Worm (Caenorhabditis elegans) whole organism, L1 larva: ENCODE results near the gene Y110A2AL.3.
A peak's percentile ranks its signal among the peaks of the same experiment; 100 is the strongest.

Experiments used
- C04F5.9 ChIP-seq: sonication (generic microtip); optimal IDR thresholded peaks from 2 replicates; lab custom pipeline; 2016; ENCODE audit warnings: missing genetic modification characterization, missing compliant biosample characterization
- C34B4.2 ChIP-seq: sonication (generic microtip); optimal IDR thresholded peaks from 2 replicates; lab custom pipeline; 2017; ENCODE audit warnings: mild to moderate bottlenecking, missing genetic modification characterization, missing compliant biosample characterization
- F16B12.6 ChIP-seq: fragments of 150-350 bp; optimal IDR thresholded peaks from 2 replicates; lab custom pipeline; 2014; ENCODE audit warnings: missing biosample characterization, missing genetic modification characterization
- Y116A8C.19 ChIP-seq: sonication (generic microtip); optimal IDR thresholded peaks from 2 replicates; lab custom pipeline; 2016; ENCODE audit warnings: missing compliant biosample characterization, missing genetic modification characterization, borderline replicate concordance
- aha-1 ChIP-seq: fragments of 150-350 bp; optimal IDR thresholded peaks from 2 replicates; lab custom pipeline; 2014; ENCODE audit warnings: missing biosample characterization, missing genetic modification characterization
- alr-1 ChIP-seq: fragments of 200-800 bp; sonication (Bioruptor generic); optimal IDR thresholded peaks from 2 replicates; lab custom pipeline; 2018; ENCODE audit warnings: borderline replicate concordance, mild to moderate bottlenecking, missing genetic modification characterization, missing compliant biosample characterization
- aly-2 ChIP-seq: fragments of 150-350 bp; optimal IDR thresholded peaks from 2 replicates; lab custom pipeline; 2014; ENCODE audit warnings: missing biosample characterization, missing genetic modification characterization
- ama-1 ChIP-seq: fragments of 150-350 bp; optimal IDR thresholded peaks from 2 replicates; lab custom pipeline; 2014
- blmp-1 ChIP-seq: fragments of 150-350 bp; optimal IDR thresholded peaks from 2 replicates; lab custom pipeline; 2014; ENCODE audit warnings: missing biosample characterization, missing genetic modification characterization
- ceh-88 ChIP-seq: fragments of 200-800 bp; sonication (Bioruptor generic); IDR thresholded peaks from 2 replicates; pipeline ENCODE4 v1.3.6; 2022; ENCODE audit warnings: missing genetic modification characterization, missing compliant biosample characterization
- ceh-90 ChIP-seq: sonication (generic microtip); optimal IDR thresholded peaks from 2 replicates; lab custom pipeline; 2016; ENCODE audit warnings: missing genetic modification characterization, missing compliant biosample characterization
- egl-13 ChIP-seq: sonication (generic microtip); optimal IDR thresholded peaks from 2 replicates; lab custom pipeline; 2016; ENCODE audit warnings: missing genotype, missing genetic modification reagents, missing genetic modification characterization, missing compliant biosample characterization
- egl-27 ChIP-seq, 2 experiments: fragments of 150-350 bp in 1 of 2; sonication (generic microtip); optimal IDR thresholded peaks; 3 replicates each; lab custom pipeline; 2017 to 2018; ENCODE audit warnings: missing biosample characterization in 2 of 2, missing genetic modification characterization in 2 of 2, missing genetic modification reagents in 2 of 2
- elt-3 ChIP-seq, 6 experiments: fragments of 150-350 bp in 1 of 6; sonication (generic microtip); optimal IDR thresholded peaks; 2 replicates each; lab custom pipeline; 2017 to 2018; ENCODE audit warnings: missing biosample characterization in 6 of 6, missing genetic modification characterization in 6 of 6, inconsistent platforms in 1 of 6
- fkh-10 ChIP-seq: sonication (generic microtip); optimal IDR thresholded peaks from 2 replicates; lab custom pipeline; 2017; ENCODE audit warnings: missing biosample characterization, missing genetic modification reagents, missing genetic modification characterization
- fkh-4 ChIP-seq: sonication (generic microtip); optimal IDR thresholded peaks from 2 replicates; lab custom pipeline; 2016; ENCODE audit warnings: missing compliant biosample characterization, missing genetic modification characterization, borderline replicate concordance
- fkh-8 ChIP-seq: sonication (generic microtip); optimal IDR thresholded peaks from 2 replicates; lab custom pipeline; 2016; ENCODE audit warnings: mild to moderate bottlenecking, missing genetic modification characterization, missing compliant biosample characterization
- fos-1 ChIP-seq: fragments of 150-350 bp; optimal IDR thresholded peaks from 2 replicates; lab custom pipeline; 2014; ENCODE audit warnings: missing biosample characterization, missing genetic modification characterization
- grh-1 ChIP-seq: fragments of 200-800 bp; sonication (Bioruptor generic); IDR thresholded peaks from 2 replicates; pipeline ENCODE4 v1.3.6; 2022; ENCODE audit warnings: missing genetic modification reagents, missing genetic modification characterization, missing compliant biosample characterization
- hlh-17 ChIP-seq: fragments of 200-800 bp; sonication (Bioruptor generic); optimal IDR thresholded peaks from 2 replicates; lab custom pipeline; 2018; ENCODE audit warnings: missing genetic modification characterization, mild to moderate bottlenecking, missing compliant biosample characterization, moderate library complexity, borderline replicate concordance
- hlh-4 ChIP-seq: sonication (generic microtip); optimal IDR thresholded peaks from 2 replicates; lab custom pipeline; 2016; ENCODE audit warnings: mild to moderate bottlenecking, missing genetic modification characterization, missing compliant biosample characterization
- hpl-2 ChIP-seq: fragments of 150-350 bp; optimal IDR thresholded peaks from 2 replicates; lab custom pipeline; 2014; ENCODE audit warnings: missing biosample characterization, missing genetic modification reagents, missing genetic modification characterization
- irx-1 ChIP-seq: sonication (generic microtip); optimal IDR thresholded peaks from 2 replicates; lab custom pipeline; 2016; ENCODE audit warnings: missing genetic modification characterization, missing compliant biosample characterization
- isw-1 ChIP-seq: fragments of 200-800 bp; sonication (Bioruptor generic); IDR thresholded peaks from 2 replicates; pipeline ENCODE4 v1.3.6; 2022; ENCODE audit warnings: missing genetic modification characterization, missing compliant biosample characterization
- jun-1 ChIP-seq: fragments of 150-350 bp; optimal IDR thresholded peaks from 2 replicates; lab custom pipeline; 2014; ENCODE audit warnings: missing biosample characterization, missing genetic modification reagents, missing genetic modification characterization
- lin-13 ChIP-seq: fragments of 150-350 bp; optimal IDR thresholded peaks from 2 replicates; lab custom pipeline; 2014; ENCODE audit warnings: missing biosample characterization, missing genetic modification reagents, missing genetic modification characterization
- lin-35 ChIP-seq, 2 experiments: fragments of 150-350 bp; optimal IDR thresholded peaks; 2 replicates each; lab custom pipeline; 2014; ENCODE audit warnings: missing biosample characterization in 2 of 2, missing genetic modification characterization in 2 of 2, missing genetic modification reagents in 2 of 2
- lir-3 ChIP-seq: sonication (generic microtip); optimal IDR thresholded peaks from 2 replicates; lab custom pipeline; 2016; ENCODE audit warnings: mild to moderate bottlenecking, missing genetic modification characterization, moderate library complexity, missing compliant biosample characterization; ENCODE audit not compliant: poor library complexity
- mdl-1 ChIP-seq, 2 experiments: fragments of 150-350 bp; optimal IDR thresholded peaks; 2 replicates each; lab custom pipeline; 2014 to 2017; ENCODE audit warnings: missing biosample characterization in 2 of 2, missing genetic modification characterization in 2 of 2, inconsistent platforms in 1 of 2
- mep-1 ChIP-seq: fragments of 150-350 bp; optimal IDR thresholded peaks from 2 replicates; lab custom pipeline; 2014; ENCODE audit warnings: missing biosample characterization, missing genetic modification characterization
- nhr-11 ChIP-seq: fragments of 150-350 bp; optimal IDR thresholded peaks from 2 replicates; lab custom pipeline; 2014; ENCODE audit warnings: missing biosample characterization, missing genetic modification characterization
- nhr-12 ChIP-seq: sonication (generic microtip); optimal IDR thresholded peaks from 2 replicates; lab custom pipeline; 2017; ENCODE audit warnings: missing biosample characterization, missing genetic modification characterization
- nhr-19 ChIP-seq: fragments of 200-800 bp; sonication (Bioruptor generic); conservative IDR thresholded peaks from 2 replicates; pipeline ENCODE4 v1.3.6; 2022; ENCODE audit warnings: missing genetic modification characterization, missing compliant biosample characterization
- nhr-237 ChIP-seq: fragments of 150-350 bp; optimal IDR thresholded peaks from 2 replicates; lab custom pipeline; 2014; ENCODE audit warnings: missing biosample characterization, missing genetic modification characterization
- nhr-47 ChIP-seq: sonication (generic microtip); optimal IDR thresholded peaks from 2 replicates; lab custom pipeline; 2016; ENCODE audit warnings: mild to moderate bottlenecking, missing genetic modification characterization, moderate library complexity, missing compliant biosample characterization
- nhr-76 ChIP-seq: sonication (generic microtip); optimal IDR thresholded peaks from 2 replicates; lab custom pipeline; 2017; ENCODE audit warnings: missing biosample characterization, missing genetic modification characterization
- nhr-84 ChIP-seq: sonication (generic microtip); optimal IDR thresholded peaks from 2 replicates; lab custom pipeline; 2017; ENCODE audit warnings: missing biosample characterization, missing genetic modification characterization
- nhr-85 ChIP-seq: sonication (generic microtip); peaks from one replicate; lab custom pipeline; 2016; ENCODE audit warnings: missing genetic modification characterization, inconsistent platforms, missing compliant biosample characterization
- pag-3 ChIP-seq: sonication (generic microtip); optimal IDR thresholded peaks from 2 replicates; lab custom pipeline; 2017; ENCODE audit warnings: missing genetic modification characterization, mild to moderate bottlenecking, missing compliant biosample characterization, antibody characterized with exemption, borderline replicate concordance; ENCODE audit not compliant: insufficient read depth
- pax-3 ChIP-seq: fragments of 200-800 bp; sonication (Bioruptor generic); optimal IDR thresholded peaks from 2 replicates; lab custom pipeline; 2018; ENCODE audit warnings: mild to moderate bottlenecking, missing genetic modification characterization, moderate library complexity, missing compliant biosample characterization
- snpc-4 ChIP-seq: fragments of 150-350 bp; optimal IDR thresholded peaks from 2 replicates; lab custom pipeline; 2014; ENCODE audit warnings: missing biosample characterization, missing genetic modification characterization
- snu-23 ChIP-seq: sonication (generic microtip); optimal IDR thresholded peaks from 2 replicates; lab custom pipeline; 2016; ENCODE audit warnings: missing genetic modification characterization, missing compliant biosample characterization
- sox-4 ChIP-seq: sonication (generic microtip); optimal IDR thresholded peaks from 2 replicates; lab custom pipeline; 2016; ENCODE audit warnings: missing genetic modification characterization, missing compliant biosample characterization
- sptf-1 ChIP-seq: fragments of 150-350 bp; optimal IDR thresholded peaks from 2 replicates; lab custom pipeline; 2014; ENCODE audit warnings: missing biosample characterization, missing genetic modification characterization
- sup-37 ChIP-seq: fragments of 200-800 bp; sonication (Bioruptor generic); optimal IDR thresholded peaks from 2 replicates; lab custom pipeline; 2018; ENCODE audit warnings: mild to moderate bottlenecking, missing genetic modification characterization, missing compliant biosample characterization
- swsn-7 ChIP-seq: sonication (generic microtip); optimal IDR thresholded peaks from 2 replicates; lab custom pipeline; 2016; ENCODE audit warnings: missing genetic modification characterization, missing compliant biosample characterization
- tbx-2 ChIP-seq: sonication (generic microtip); optimal IDR thresholded peaks from 2 replicates; lab custom pipeline; 2016; ENCODE audit warnings: missing genetic modification characterization, missing compliant biosample characterization
- tlp-1 ChIP-seq: fragments of 150-350 bp; optimal IDR thresholded peaks from 2 replicates; lab custom pipeline; 2014; ENCODE audit warnings: missing biosample characterization, missing genetic modification characterization
- unc-30 ChIP-seq: sonication (generic microtip); optimal IDR thresholded peaks from 2 replicates; lab custom pipeline; 2017; ENCODE audit warnings: missing biosample characterization, missing genetic modification characterization
- unc-62 ChIP-seq: fragments of 150-350 bp; optimal IDR thresholded peaks from 2 replicates; lab custom pipeline; 2014; ENCODE audit warnings: missing biosample characterization, missing genetic modification reagents, missing genetic modification characterization
- unc-98 ChIP-seq: fragments of 200-800 bp; sonication (Bioruptor generic); IDR thresholded peaks from 2 replicates; pipeline ENCODE4 v1.3.6; 2022; ENCODE audit warnings: missing genetic modification characterization, missing compliant biosample characterization
- ztf-4 ChIP-seq: fragments of 150-350 bp; optimal IDR thresholded peaks from 2 replicates; lab custom pipeline; 2014; ENCODE audit warnings: missing biosample characterization, missing genetic modification characterization

The Y110A2AL.3 gene

ce11 chrII:2854794-2855193, 12.1 kb upstream of the Y110A2AL.3 start (continued):
- TF ChIP-seq lin-13 (GFP tag; lab: Kevin White, UChicago), result no peak
- no peak for TF ChIP-seq ceh-90 (tag; lab: Kevin White, UChicago)
- TF ChIP-seq sup-37 (GFP tag; lab: Kevin White, UChicago), result no peak
- peak; percentile 40 for TF ChIP-seq snu-23 (GFP tag; lab: Kevin White, UChicago)
- TF ChIP-seq nhr-19 (GFP tag; lab: Robert Waterston, UW), result 0 out of 2 replicates have a peak, but pooled peaks have one; percentile 15
- TF ChIP-seq irx-1, result no peak
- TF ChIP-seq tlp-1, result no peak
- peak; percentile 7 for TF ChIP-seq swsn-7 (tag; lab: Kevin White, UChicago)
- TF ChIP-seq nhr-237 (tag; lab: Kevin White, UChicago), result no peak
- TF ChIP-seq fkh-8 (tag; lab: Kevin White, UChicago), result no peak
- TF ChIP-seq aly-2 (tag; lab: Kevin White, UChicago), result no peak
- no peak for TF ChIP-seq sptf-1 (tag; lab: Kevin White, UChicago)
- 0 out of 2 replicates have a peak, but pooled peaks have one; percentile 45 for TF ChIP-seq grh-1 (GFP tag; lab: Robert Waterston, UW)
- TF ChIP-seq blmp-1, result peak; percentile 74
- no peak for TF ChIP-seq aha-1 (tag; lab: Kevin White, UChicago)
- TF ChIP-seq F16B12.6 (tag; lab: Kevin White, UChicago), result no peak
- TF ChIP-seq elt-3 (tag; optimal IDR thresholded peaks at IDR 0.05; lab: Kevin White, UChicago), result peak in 2 of 6 experiments; percentile 1 to 22
- TF ChIP-seq unc-62 (GFP tag; lab: Kevin White, UChicago), result no peak
- TF ChIP-seq C04F5.9 (tag; lab: Kevin White, UChicago), result no peak
- no peak for TF ChIP-seq jun-1 (tag; lab: Kevin White, UChicago)
- no peak for TF ChIP-seq nhr-76 (tag; lab: Kevin White, UChicago)
- no peak for TF ChIP-seq isw-1 (GFP tag; lab: Robert Waterston, UW)
- TF ChIP-seq alr-1 (tag; lab: Kevin White, UChicago), result no peak
- no peak for TF ChIP-seq lin-35 (GFP tag; optimal IDR thresholded peaks at IDR 0.05; lab: Kevin White, UChicago)
- no peak for TF ChIP-seq egl-27 (tag; optimal IDR thresholded peaks at IDR 0.05; lab: Kevin White, UChicago)
- TF ChIP-seq sox-4, result no peak
- no peak for TF ChIP-seq unc-30
- TF ChIP-seq lir-3, result no peak
- TF ChIP-seq Y116A8C.19, result no peak
- TF ChIP-seq tbx-2 (tag; lab: Kevin White, UChicago), result no peak
- TF ChIP-seq C34B4.2 (tag; lab: Kevin White, UChicago), result no peak
- TF ChIP-seq hlh-4 (tag; lab: Kevin White, UChicago), result no peak
- no peak for TF ChIP-seq egl-13 (tag; lab: Kevin White, UChicago)
- TF ChIP-seq unc-98, result no peak
- no peak for TF ChIP-seq snpc-4
- no peak for TF ChIP-seq hlh-17 (GFP tag; lab: Kevin White, UChicago)
- no peak for TF ChIP-seq pax-3 (tag; lab: Kevin White, UChicago)
- TF ChIP-seq ama-1 (lab: Kevin White, UChicago), result no peak
- TF ChIP-seq hpl-2 (GFP tag; lab: Kevin White, UChicago), result no peak
- TF ChIP-seq nhr-11, result no peak
- no peak for TF ChIP-seq fkh-4 (tag; lab: Kevin White, UChicago)
- TF ChIP-seq nhr-47, result no peak
- peak; percentile 20 for TF ChIP-seq ztf-4 (tag; lab: Kevin White, UChicago)
- TF ChIP-seq mep-1, result peak; percentile 25
- no peak for TF ChIP-seq fos-1 (tag; lab: Kevin White, UChicago)
- TF ChIP-seq fkh-10, result no peak
- TF ChIP-seq pag-3 (tag; lab: Kevin White, UChicago), result no peak
- no peak for TF ChIP-seq nhr-85 (tag; lab: Kevin White, UChicago)
- no peak for TF ChIP-seq ceh-88 (GFP tag; lab: Robert Waterston, UW)
- no peak for TF ChIP-seq nhr-12 (tag; lab: Kevin White, UChicago)
- TF ChIP-seq mdl-1 (tag; optimal IDR thresholded peaks at IDR 0.05; lab: Kevin White, UChicago), result no peak
- TF ChIP-seq nhr-84 (tag; lab: Kevin White, UChicago), result no peak
